Worm (Caenorhabditis elegans) whole organism, L4/young adult: ENCODE measurements around the gene ogdh-2.

Experiments
- W03F9.2 ChIP-seq: fragments of 150-350 bp; optimal IDR thresholded peaks from 2 replicates; lab custom pipeline; 2014; ENCODE audit warnings: missing biosample characterization, missing genetic modification characterization
- dao-5 ChIP-seq: sonication (generic microtip); optimal IDR thresholded peaks from 2 replicates; lab custom pipeline; 2016; ENCODE audit warnings: missing genotype, missing genetic modification characterization, moderate library complexity, missing compliant biosample characterization
- him-1 ChIP-seq: sonication (generic microtip); optimal IDR thresholded peaks from 2 replicates; lab custom pipeline; 2016; ENCODE audit warnings: missing genotype, missing genetic modification reagents, missing genetic modification characterization, missing compliant biosample characterization

Gene ogdh-2

ce11 chrV:12194275-12194674 is at the start of gene ogdh-2:
TSS of gene ogdh-2 (plus strand) at chrV:12194507.
- TF ChIP-seq dao-5 (tag; lab: Kevin White, UChicago) (no peak), him-1 (tag; lab: Kevin White, UChicago) (no peak), W03F9.2 (tag; lab: Kevin White, UChicago) (no peak)

ce11 chrV:12150607-12151006 is 43.7 kb upstream of the ogdh-2 start, which contains the start of gene che-11:
TSS of gene che-11 (minus strand) at chrV:12150707.
- no peak for TF ChIP-seq dao-5 (tag; lab: Kevin White, UChicago)
- TF ChIP-seq W03F9.2 (tag; lab: Kevin White, UChicago) = no peak
- no peak for TF ChIP-seq him-1 (tag; lab: Kevin White, UChicago)

ce11 chrV:12152857-12153256 is 41.5 kb upstream of the ogdh-2 start, which contains the start of gene C27A7.8:
TSS of gene C27A7.8 (plus strand) at chrV:12153157.
- TF ChIP-seq W03F9.2 (tag; lab: Kevin White, UChicago) (no peak), dao-5 (tag; lab: Kevin White, UChicago) (no peak), him-1 (tag; lab: Kevin White, UChicago) (no peak)

- no peak for TF ChIP-seq W03F9.2 (tag; lab: Kevin White, UChicago)
- TF ChIP-seq dao-5 (tag; lab: Kevin White, UChicago) = no peak
- TF ChIP-seq him-1 (tag; lab: Kevin White, UChicago) = no peak
Observed at ce11 chrV:12153784-12154183, 40.5 kb upstream of the ogdh-2 start.

- no peak for TF ChIP-seq W03F9.2 (tag; lab: Kevin White, UChicago)
- TF ChIP-seq dao-5 (tag; lab: Kevin White, UChicago) = no peak
- no peak for TF ChIP-seq him-1 (tag; lab: Kevin White, UChicago)
Observed at ce11 chrV:12154554-12154953, 39.8 kb upstream of the ogdh-2 start, which contains the start of gene C27A7.9. TSS of gene C27A7.9 (minus strand) at chrV:12154654.

- TF ChIP-seq dao-5 (tag; lab: Kevin White, UChicago) (no peak), W03F9.2 (tag; lab: Kevin White, UChicago) (no peak), him-1 (tag; lab: Kevin White, UChicago) (no peak)
Observed at ce11 chrV:12158377-12158776, 35.9 kb upstream of the ogdh-2 start.

- no peak for TF ChIP-seq W03F9.2 (tag; lab: Kevin White, UChicago)
- no peak for TF ChIP-seq him-1 (tag; lab: Kevin White, UChicago)
- TF ChIP-seq dao-5 (tag; lab: Kevin White, UChicago) = no peak
Observed at ce11 chrV:12159975-12160374, 34.3 kb upstream of the ogdh-2 start.

ce11 chrV:12161157-12161556 is 33.1 kb upstream of the ogdh-2 start:
- TF ChIP-seq him-1 (tag; lab: Kevin White, UChicago) = no peak
- TF ChIP-seq W03F9.2 (tag; lab: Kevin White, UChicago) = no peak

- TF ChIP-seq dao-5 (tag; lab: Kevin White, UChicago) (no peak), him-1 (tag; lab: Kevin White, UChicago) (no peak), W03F9.2 (tag; lab: Kevin White, UChicago) (no peak)
Observed at ce11 chrV:12162220-12162619, 32.1 kb upstream of the ogdh-2 start, which contains the start of gene C27A7.5. TSS of gene C27A7.5 (minus strand) at chrV:12162320.

- TF ChIP-seq him-1 (tag; lab: Kevin White, UChicago) = no peak
- TF ChIP-seq dao-5 (tag; lab: Kevin White, UChicago) = no peak
- TF ChIP-seq W03F9.2 (tag; lab: Kevin White, UChicago) = no peak
Observed at ce11 chrV:12162906-12163305, 31.4 kb upstream of the ogdh-2 start, which contains the start of gene srj-4. TSS of gene srj-4 (plus strand) at chrV:12163206.

- TF ChIP-seq dao-5 (tag; lab: Kevin White, UChicago) = no peak
- no peak for TF ChIP-seq W03F9.2 (tag; lab: Kevin White, UChicago)
- TF ChIP-seq him-1 (tag; lab: Kevin White, UChicago) = no peak
Observed at ce11 chrV:12167031-12167430, 27.3 kb upstream of the ogdh-2 start.

- TF ChIP-seq him-1 (tag; lab: Kevin White, UChicago) = no peak
- no peak for TF ChIP-seq dao-5 (tag; lab: Kevin White, UChicago)
- no peak for TF ChIP-seq W03F9.2 (tag; lab: Kevin White, UChicago)
Observed at ce11 chrV:12167653-12168052, 26.7 kb upstream of the ogdh-2 start, which contains the start of gene col-37. TSS of gene col-37 (minus strand) at chrV:12167753.

ce11 chrV:12170114-12170513 is 24.2 kb upstream of the ogdh-2 start, which contains the start of gene ZK863.1:
TSS of gene ZK863.1 (minus strand) at chrV:12170214.
- TF ChIP-seq him-1 (tag; lab: Kevin White, UChicago) (no peak), dao-5 (tag; lab: Kevin White, UChicago) (no peak), W03F9.2 (tag; lab: Kevin White, UChicago) (no peak)

ce11 chrV:12179338-12179737 is 15.0 kb upstream of the ogdh-2 start, which contains the start of gene clec-224:
TSS of gene clec-224 (minus strand) at chrV:12179438.
- no peak for TF ChIP-seq W03F9.2 (tag; lab: Kevin White, UChicago)
- TF ChIP-seq dao-5 (tag; lab: Kevin White, UChicago) = no peak
- no peak for TF ChIP-seq him-1 (tag; lab: Kevin White, UChicago)
